Worm (Caenorhabditis elegans): ENCODE results near the gene snr-4.

The snr-4 gene

DNA sequence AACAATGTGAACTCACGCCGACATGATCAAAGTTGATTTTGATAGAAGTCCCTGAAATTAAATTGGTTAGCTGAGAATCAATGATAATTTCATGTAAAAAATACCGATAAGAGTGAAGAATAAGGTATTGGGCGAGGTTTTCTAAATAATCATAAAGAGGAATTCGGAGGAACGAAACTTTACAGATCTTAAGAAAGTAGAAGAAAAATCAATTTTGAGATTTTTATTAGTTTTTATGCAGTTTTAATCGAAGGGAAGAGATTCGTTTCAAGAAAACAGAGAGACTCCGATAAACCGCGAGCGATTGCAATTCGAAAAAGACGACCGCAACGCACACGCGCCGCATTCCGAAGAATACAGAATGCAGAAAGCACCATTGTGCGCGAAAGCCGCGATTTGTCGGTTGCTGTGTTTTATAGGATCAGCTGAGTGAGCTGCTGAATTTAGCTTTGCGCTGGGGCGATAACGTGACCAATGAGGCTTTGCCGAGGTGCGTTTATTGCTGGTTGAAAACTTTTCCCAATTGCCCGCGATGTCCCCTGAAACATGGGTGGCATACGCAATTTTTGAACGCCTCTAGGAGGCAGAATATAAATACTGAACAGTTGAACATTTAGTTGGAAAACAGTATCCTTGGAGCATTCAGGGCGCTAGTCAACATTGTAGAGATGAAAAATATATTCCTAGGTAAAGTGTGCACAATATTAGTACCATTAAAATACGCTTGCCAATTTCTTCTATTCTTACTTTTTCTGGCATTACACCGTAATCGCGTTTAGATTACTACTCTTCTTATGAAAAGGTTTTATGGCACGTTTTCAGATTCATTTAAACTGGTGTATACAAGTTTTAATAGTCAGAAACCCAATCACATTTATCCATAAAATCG, at the start of gene snr-4:
Gene snr-4, minus strand, starts transcription at position 51 of the 889 bp plus-strand sequence.
- TF ChIP-seq hmg-20 (GFP tag; IDR thresholded peaks at IDR 0.05), result peak; percentile 84
- TF ChIP-seq rpc-1 (optimal IDR thresholded peaks at IDR 0.05), result no peak
- TF ChIP-seq rpc-1 (tag; optimal IDR thresholded peaks at IDR 0.05), result peak; percentile 11
- TF ChIP-seq hmg-1.2 (GFP tag; IDR thresholded peaks at IDR 0.05), result peak; percentile 97
- TF ChIP-seq ztf-18 (tag; optimal IDR thresholded peaks at IDR 0.05), result peak; percentile 79
- peak; percentile 79; the same call in 1 of the 2 replicates for TF ChIP-seq bed-2 (GFP tag; IDR thresholded peaks at IDR 0.05)
- TF ChIP-seq lir-1 (GFP tag; conservative IDR thresholded peaks at IDR 0.05), result peak; percentile 79
- peak; percentile 83 for TF ChIP-seq ceh-91 (GFP tag; IDR thresholded peaks at IDR 0.05)
- peak; percentile 99 for TF ChIP-seq snpc-4 (GFP tag; optimal IDR thresholded peaks at IDR 0.05)
- TF ChIP-seq snpc-4 (tag; optimal IDR thresholded peaks at IDR 0.05), result peak; percentile 99 to 100 (median 99)
- peak; percentile 100 for TF ChIP-seq madf-3 (GFP tag; IDR thresholded peaks at IDR 0.05)
- TF ChIP-seq die-1 (tag; optimal IDR thresholded peaks at IDR 0.05), result peak; percentile 60
- TF ChIP-seq nhr-120 (GFP tag; IDR thresholded peaks at IDR 0.05), result no peak
- TF ChIP-seq lin-35 (GFP tag; optimal IDR thresholded peaks at IDR 0.05), result peak in 2 of 3 experiments; percentile 65 to 79
- TF ChIP-seq let-607 (tag; optimal IDR thresholded peaks at IDR 0.05), result peak; percentile 63 to 68
- TF ChIP-seq F39B2.1 (GFP tag; IDR thresholded peaks at IDR 0.05), result no peak
- peak; percentile 85 for TF ChIP-seq ceh-100 (GFP tag; IDR thresholded peaks at IDR 0.05)
- TF ChIP-seq ceh-79 (tag; optimal IDR thresholded peaks at IDR 0.05), result no peak
- TF ChIP-seq F33H1.4 (GFP tag; IDR thresholded peaks at IDR 0.05), result peak; percentile 78
- peak; percentile 88 for TF ChIP-seq C06A6.2 (GFP tag; conservative IDR thresholded peaks at IDR 0.05)
- 0 out of 2 replicates have a peak, but pooled peaks have one; percentile 6 for TF ChIP-seq aptf-3 (GFP tag; IDR thresholded peaks at IDR 0.05)
- TF ChIP-seq Y79H2A.3 (GFP tag; conservative IDR thresholded peaks at IDR 0.05), result peak; percentile 79
- TF ChIP-seq somi-1 (GFP tag; optimal IDR thresholded peaks at IDR 0.05), result peak; percentile 58
- TF ChIP-seq lsy-27 (tag; optimal IDR thresholded peaks at IDR 0.05; ENCODE audit: borderline replicate concordance, insufficient read depth), result peak; percentile 74
- TF ChIP-seq chd-7 (tag; optimal IDR thresholded peaks at IDR 0.05), result peak; percentile 84
- TF ChIP-seq F52B5.7 (tag; optimal IDR thresholded peaks at IDR 0.05), result peak; percentile 78
- no peak for TF ChIP-seq nfya-1 (tag; optimal IDR thresholded peaks at IDR 0.05; ENCODE audit: borderline replicate concordance, insufficient read depth)
- peak; percentile 53; the same call in 1 of the 2 replicates for TF ChIP-seq egrh-3 (GFP tag; IDR thresholded peaks at IDR 0.05)
- TF ChIP-seq Y53G8AR.9 (GFP tag; conservative IDR thresholded peaks at IDR 0.05), result peak; percentile 92
- peak; percentile 72 for TF ChIP-seq gei-17 (GFP tag; optimal IDR thresholded peaks at IDR 0.05)
- TF ChIP-seq attf-3 (GFP tag; conservative IDR thresholded peaks at IDR 0.05), result peak; percentile 83
- TF ChIP-seq tlf-1 (GFP tag; optimal IDR thresholded peaks at IDR 0.05), result peak; percentile 87
- no peak for TF ChIP-seq mxl-1 (tag; optimal IDR thresholded peaks at IDR 0.05)
- TF ChIP-seq dpl-1 (GFP tag; optimal IDR thresholded peaks at IDR 0.05), result peak; percentile 44
- peak; percentile 90 for TF ChIP-seq lin-54 (GFP tag; optimal IDR thresholded peaks at IDR 0.05)
- peak; percentile 49; the same call in 1 of the 2 replicates for TF ChIP-seq nfya-2 (GFP tag; IDR thresholded peaks at IDR 0.05)
- peak; percentile 61 for TF ChIP-seq nhr-90 (tag; optimal IDR thresholded peaks at IDR 0.05)
- TF ChIP-seq Y53F4B.3 (GFP tag; IDR thresholded peaks at IDR 0.05), result peak; percentile 76
- TF ChIP-seq snpc-1.3 (tag; optimal IDR thresholded peaks at IDR 0.05; ENCODE audit: insufficient read depth), result peak; percentile 94
- TF ChIP-seq Y95B8A.8 (GFP tag; IDR thresholded peaks at IDR 0.05), result no peak
- TF ChIP-seq F10E7.11 (tag; optimal IDR thresholded peaks at IDR 0.05), result peak; percentile 7
- TF ChIP-seq lag-1 (GFP tag; IDR thresholded peaks at IDR 0.05), result no peak
- TF ChIP-seq Y56A3A.18 (GFP tag; IDR thresholded peaks at IDR 0.05), result peak; percentile 88
- 0 out of 2 replicates have a peak, but pooled peaks have one; percentile 58 for TF ChIP-seq F37B4.10 (GFP tag; IDR thresholded peaks at IDR 0.05)
- TF ChIP-seq rec-8 (tag; optimal IDR thresholded peaks at IDR 0.05), result peak in 1 of 2 experiments; percentile 37
- TF ChIP-seq repo-1 (tag; optimal IDR thresholded peaks at IDR 0.05), result peak; percentile 93

Measured in whole organism, young adult.